Worm (Caenorhabditis elegans) whole organism, L1 larva: ENCODE data around the gene T03F7.6.

Experiments used
- lin-39 ChIP-seq: fragments of 150-350 bp; optimal IDR thresholded peaks from 2 replicates; lab custom pipeline; 2014; ENCODE audit warnings: missing biosample characterization, missing genetic modification reagents, missing genetic modification characterization
- snpc-4 ChIP-seq: fragments of 150-350 bp; optimal IDR thresholded peaks from 2 replicates; lab custom pipeline; 2014; ENCODE audit warnings: missing biosample characterization, missing genetic modification characterization
- tbx-2 ChIP-seq: sonication (generic microtip); optimal IDR thresholded peaks from 2 replicates; lab custom pipeline; 2016; ENCODE audit warnings: missing genetic modification characterization, missing compliant biosample characterization
- zip-4 ChIP-seq: fragments of 200-800 bp; sonication (Bioruptor generic); optimal IDR thresholded peaks from 2 replicates; lab custom pipeline; 2018; ENCODE audit warnings: mild to moderate bottlenecking, missing genetic modification characterization, moderate library complexity, missing compliant biosample characterization

- TF ChIP-seq zip-4 (GFP tag; lab: Kevin White, UChicago) (no peak), tbx-2 (no peak), lin-39 (tag; lab: Kevin White, UChicago) (no peak), snpc-4 (tag; lab: Kevin White, UChicago) (no peak)
These were observed 34.6 kb downstream of the T03F7.6 start, which contains the start of gene F47G9.6 for ce11 chrV:11329100-11329499.
